Worm (Caenorhabditis elegans) whole organism, late embryonic: Measurements from ENCODE around the gene msi-1.

Experiments used
- C08G9.2 ChIP-seq: sonication (generic microtip); optimal IDR thresholded peaks from 2 replicates; lab custom pipeline; 2016; ENCODE audit warnings: mild to moderate bottlenecking, missing genetic modification characterization, moderate library complexity, missing compliant biosample characterization
- K09A11.1 ChIP-seq: sonication (generic microtip); optimal IDR thresholded peaks from 2 replicates; lab custom pipeline; 2017; ENCODE audit warnings: antibody characterized with exemption, mild to moderate bottlenecking, missing genetic modification characterization, missing compliant biosample characterization; ENCODE audit not compliant: insufficient read depth
- Y22D7AL.16 ChIP-seq: sonication (generic microtip); optimal IDR thresholded peaks from 2 replicates; lab custom pipeline; 2016; ENCODE audit warnings: missing genetic modification characterization, missing compliant biosample characterization
- ahr-1 ChIP-seq: sonication (generic microtip); optimal IDR thresholded peaks from 2 replicates; lab custom pipeline; 2016; ENCODE audit warnings: missing genetic modification characterization, missing compliant biosample characterization
- ama-1 ChIP-seq: fragments of 150-350 bp; optimal IDR thresholded peaks from 2 replicates; lab custom pipeline; 2014
- ceh-18 ChIP-seq: sonication (generic microtip); optimal IDR thresholded peaks from 2 replicates; lab custom pipeline; 2016; ENCODE audit warnings: missing genetic modification characterization, missing compliant biosample characterization
- ceh-19 ChIP-seq: fragments of 200-800 bp; sonication (Bioruptor generic); optimal IDR thresholded peaks from 2 replicates; lab custom pipeline; 2018; ENCODE audit warnings: mild to moderate bottlenecking, missing genetic modification characterization, missing compliant biosample characterization
- ceh-2 ChIP-seq: sonication (generic microtip); optimal IDR thresholded peaks from 2 replicates; lab custom pipeline; 2016; ENCODE audit warnings: missing genotype, missing genetic modification characterization, missing compliant biosample characterization
- ceh-22 ChIP-seq: sonication (generic microtip); optimal IDR thresholded peaks from 2 replicates; lab custom pipeline; 2017; ENCODE audit warnings: missing biosample characterization, missing genetic modification characterization
- ceh-30 ChIP-seq: fragments of 150-350 bp; optimal IDR thresholded peaks from 2 replicates; lab custom pipeline; 2014; ENCODE audit warnings: missing biosample characterization, missing genetic modification characterization
- ceh-31 ChIP-seq: sonication (generic microtip); optimal IDR thresholded peaks from 2 replicates; lab custom pipeline; 2016; ENCODE audit warnings: missing genetic modification characterization, missing compliant biosample characterization
- ceh-48 ChIP-seq: sonication (generic microtip); optimal IDR thresholded peaks from 2 replicates; lab custom pipeline; 2016; ENCODE audit warnings: missing genetic modification characterization, inconsistent platforms, missing compliant biosample characterization
- ceh-6 ChIP-seq: fragments of 200-800 bp; sonication (Bioruptor generic); optimal IDR thresholded peaks from 2 replicates; lab custom pipeline; 2018; ENCODE audit warnings: mild to moderate bottlenecking, missing genetic modification characterization, missing compliant biosample characterization
- ceh-9 ChIP-seq: sonication (generic microtip); optimal IDR thresholded peaks from 2 replicates; lab custom pipeline; 2016; ENCODE audit warnings: mild to moderate bottlenecking, missing genetic modification characterization, inconsistent platforms, missing compliant biosample characterization
- dmd-4 ChIP-seq: sonication (generic microtip); optimal IDR thresholded peaks from 2 replicates; lab custom pipeline; 2016; ENCODE audit warnings: borderline replicate concordance, missing genetic modification characterization, missing compliant biosample characterization
- dve-1 ChIP-seq: sonication (generic microtip); optimal IDR thresholded peaks from 2 replicates; lab custom pipeline; 2017; ENCODE audit warnings: antibody characterized with exemption, mild to moderate bottlenecking, missing genetic modification characterization, missing compliant biosample characterization
- elt-2 ChIP-seq: sonication (generic microtip); optimal IDR thresholded peaks from 2 replicates; lab custom pipeline; 2016; ENCODE audit warnings: missing genetic modification reagents, missing genetic modification characterization, missing compliant biosample characterization
- fax-1 ChIP-seq: sonication (generic microtip); optimal IDR thresholded peaks from 2 replicates; lab custom pipeline; 2016; ENCODE audit warnings: missing genotype, missing genetic modification characterization, missing compliant biosample characterization
- fkh-6 ChIP-seq: sonication (generic microtip); optimal IDR thresholded peaks from 2 replicates; lab custom pipeline; 2016; ENCODE audit warnings: missing genetic modification characterization, missing compliant biosample characterization
- gmeb-2 ChIP-seq: sonication (generic microtip); optimal IDR thresholded peaks from 2 replicates; lab custom pipeline; 2016; ENCODE audit warnings: missing genetic modification characterization, inconsistent platforms, missing compliant biosample characterization
- hlh-13 ChIP-seq: fragments of 200-800 bp; sonication (Bioruptor generic); optimal IDR thresholded peaks from 2 replicates; lab custom pipeline; 2018; ENCODE audit warnings: mild to moderate bottlenecking, missing genetic modification characterization, missing compliant biosample characterization
- hlh-30 ChIP-seq: sonication (generic microtip); optimal IDR thresholded peaks from 2 replicates; lab custom pipeline; 2017; ENCODE audit warnings: antibody characterized with exemption, missing genetic modification characterization, missing compliant biosample characterization; ENCODE audit not compliant: insufficient read depth
- hlh-6 ChIP-seq: sonication (generic microtip); optimal IDR thresholded peaks from 2 replicates; lab custom pipeline; 2016; ENCODE audit warnings: missing genotype, missing genetic modification characterization, missing compliant biosample characterization
- hlh-8 ChIP-seq: sonication (generic microtip); optimal IDR thresholded peaks from 2 replicates; lab custom pipeline; 2016; ENCODE audit warnings: missing genotype, missing genetic modification characterization, missing compliant biosample characterization
- mec-3 ChIP-seq: sonication (generic microtip); optimal IDR thresholded peaks from 2 replicates; lab custom pipeline; 2016; ENCODE audit warnings: borderline replicate concordance, missing genetic modification characterization, missing compliant biosample characterization
- nfya-1 ChIP-seq: sonication (generic microtip); optimal IDR thresholded peaks from 2 replicates; lab custom pipeline; 2017; ENCODE audit warnings: missing genetic modification characterization, mild to moderate bottlenecking, missing compliant biosample characterization, antibody characterized with exemption, moderate library complexity
- pax-1 ChIP-seq: fragments of 150-350 bp; optimal IDR thresholded peaks from 2 replicates; lab custom pipeline; 2014; ENCODE audit warnings: missing biosample characterization, missing genetic modification characterization
- pha-4 ChIP-seq: fragments of 150-350 bp; optimal IDR thresholded peaks from 2 replicates; lab custom pipeline; 2018; ENCODE audit warnings: missing biosample characterization, missing genetic modification reagents, missing genetic modification characterization
- pqm-1 ChIP-seq: sonication (generic microtip); optimal IDR thresholded peaks from 2 replicates; lab custom pipeline; 2016; ENCODE audit warnings: missing genetic modification characterization, missing compliant biosample characterization
- pros-1 ChIP-seq: fragments of 150-350 bp; optimal IDR thresholded peaks from 2 replicates; lab custom pipeline; 2014; ENCODE audit warnings: missing biosample characterization, missing genetic modification reagents, missing genetic modification characterization
- ref-2 ChIP-seq: sonication (generic microtip); optimal IDR thresholded peaks from 2 replicates; lab custom pipeline; 2016; ENCODE audit warnings: missing genetic modification characterization, missing compliant biosample characterization
- rnt-1 ChIP-seq: sonication (generic microtip); optimal IDR thresholded peaks from 2 replicates; lab custom pipeline; 2016; ENCODE audit warnings: missing genetic modification characterization, missing compliant biosample characterization
- tbx-2 ChIP-seq: sonication (generic microtip); optimal IDR thresholded peaks from 2 replicates; lab custom pipeline; 2016; ENCODE audit warnings: missing genetic modification characterization, missing compliant biosample characterization
- tbx-7 ChIP-seq: sonication (generic microtip); optimal IDR thresholded peaks from 2 replicates; lab custom pipeline; 2016; ENCODE audit warnings: missing genotype, missing genetic modification characterization, missing compliant biosample characterization
- unc-3 ChIP-seq, 2 experiments: fragments of 200-800 bp in 1 of 2; sonication (Bioruptor generic) in 1 of 2; sonication (generic microtip) in 1 of 2; conservative IDR thresholded peaks in 1 of 2; optimal IDR thresholded peaks in 1 of 2; 2 replicates each; pipeline versions ENCODE4 v1.3.6 to Lab custom; 2016 to 2022; ENCODE audit warnings: missing compliant biosample characterization in 2 of 2, missing genetic modification characterization in 2 of 2, missing genetic modification reagents in 1 of 2
- unc-55 ChIP-seq: sonication (generic microtip); optimal IDR thresholded peaks from 2 replicates; lab custom pipeline; 2017; ENCODE audit warnings: missing biosample characterization, missing genetic modification reagents, missing genetic modification characterization
- unc-86 ChIP-seq: sonication (generic microtip); optimal IDR thresholded peaks from 2 replicates; lab custom pipeline; 2016; ENCODE audit warnings: missing genetic modification characterization, missing compliant biosample characterization

Gene msi-1

DNA sequence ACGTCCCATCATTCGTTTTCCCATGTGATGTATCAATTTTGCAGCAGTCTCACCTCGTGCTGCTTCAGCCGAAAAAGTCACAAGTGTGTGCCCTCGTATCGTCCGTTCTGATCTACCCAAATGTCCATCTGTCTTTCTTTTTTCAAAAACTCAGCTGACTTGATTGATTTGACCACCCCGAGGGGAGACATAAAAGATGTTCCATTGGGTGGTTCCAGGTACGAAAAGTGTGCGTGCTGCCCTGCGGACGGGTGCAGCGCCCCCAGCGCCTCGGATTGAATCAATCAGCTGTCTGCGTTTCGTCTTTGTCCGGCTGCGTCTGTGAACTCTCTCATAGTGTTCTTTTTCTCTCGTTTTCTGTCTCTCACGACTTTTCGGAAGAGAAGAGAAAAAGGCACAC, 23.0 kb downstream of the msi-1 start:
- TF ChIP-seq ceh-31 (peak; percentile 40), ceh-9 (tag; lab: Kevin White, UChicago) (no peak), tbx-7 (tag; lab: Kevin White, UChicago) (no peak), rnt-1 (tag; lab: Kevin White, UChicago) (peak; percentile 24), Y22D7AL.16 (no peak), tbx-2 (tag; lab: Kevin White, UChicago) (peak; percentile 7), ceh-22 (tag; lab: Kevin White, UChicago) (no peak), ceh-18 (tag; lab: Kevin White, UChicago) (peak; percentile 30), nfya-1 (peak; percentile 54), hlh-30 (tag; lab: Kevin White, UChicago) (peak; percentile 33), unc-55 (GFP tag; lab: Kevin White, UChicago) (peak; percentile 59)

DNA sequence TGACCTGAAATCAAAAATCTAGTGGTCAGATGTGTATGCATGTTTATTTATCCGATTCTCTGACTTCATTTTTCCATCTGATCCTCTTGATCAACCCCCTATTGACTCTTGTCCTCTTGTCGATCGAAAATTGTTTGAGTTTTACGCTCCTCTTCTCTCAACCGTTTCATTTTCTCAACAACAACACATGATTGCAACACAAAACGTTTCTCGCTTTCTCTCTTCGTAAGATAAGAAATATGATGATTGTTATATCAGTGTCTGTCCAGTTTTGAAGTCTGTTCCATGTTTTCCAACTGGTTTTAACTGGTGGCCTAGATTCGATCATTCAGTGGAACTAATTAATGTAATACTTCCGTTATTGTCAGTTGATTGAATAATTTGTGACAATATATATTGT, 24.1 kb downstream of the msi-1 start:
- TF ChIP-seq ceh-9 (tag; lab: Kevin White, UChicago), result no peak
- no peak for TF ChIP-seq dmd-4 (tag; lab: Kevin White, UChicago)
- TF ChIP-seq fax-1 (tag; lab: Kevin White, UChicago), result no peak
- peak; percentile 3 for TF ChIP-seq elt-2
- no peak for TF ChIP-seq Y22D7AL.16

DNA sequence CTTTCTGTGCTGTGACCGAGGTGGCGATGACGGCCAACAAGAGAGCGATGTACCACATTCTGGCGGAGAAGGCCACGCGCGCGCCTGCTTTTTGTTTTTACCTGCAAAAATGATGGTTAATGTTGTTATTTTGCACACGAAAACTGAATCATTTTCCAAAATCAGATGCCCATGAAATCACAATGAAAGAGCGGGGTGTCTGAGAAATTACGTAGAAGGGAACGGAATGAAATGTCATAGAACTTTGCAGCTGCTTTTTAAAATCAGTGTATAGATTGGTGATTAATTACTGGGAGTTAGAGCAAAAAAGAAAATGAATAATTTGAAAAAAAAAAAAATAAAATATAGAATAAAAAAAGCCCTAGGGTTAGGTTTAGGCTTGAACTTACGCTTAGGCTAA, 40.4 kb downstream of the msi-1 start, which contains the start of gene npl-10:
Gene npl-10, minus strand, starts transcription at position 101 of the 400 bp plus-strand sequence.
- TF ChIP-seq pha-4 (tag; lab: Kevin White, UChicago) (no peak), fax-1 (tag; lab: Kevin White, UChicago) (no peak), ceh-30 (tag; lab: Kevin White, UChicago) (no peak), dve-1 (tag; lab: Kevin White, UChicago) (no peak)

DNA sequence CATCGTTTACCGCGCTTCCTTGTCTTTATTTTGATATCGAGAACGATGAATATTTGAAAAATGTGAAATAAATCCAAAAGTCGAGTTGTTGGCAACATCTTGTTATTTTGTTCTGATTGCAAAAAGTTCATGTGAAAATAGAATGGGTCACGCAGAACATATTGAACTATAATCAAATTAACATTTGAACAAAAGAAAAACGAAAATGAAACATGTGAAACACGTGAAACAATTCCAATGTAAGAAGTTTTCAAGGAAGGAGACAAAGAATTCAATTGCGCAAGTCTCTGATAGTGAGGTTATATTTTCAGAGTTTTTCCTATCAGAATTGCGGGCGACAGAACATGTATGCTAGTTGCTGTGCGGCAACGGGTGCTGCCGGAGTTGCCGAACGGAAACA, 44.8 kb downstream of the msi-1 start, which contains the start of gene F37A8.2:
Gene F37A8.2, minus strand, starts transcription at position 101 of the 400 bp plus-strand sequence.
- no peak for TF ChIP-seq C08G9.2 (tag; lab: Kevin White, UChicago)
- no peak for TF ChIP-seq ref-2
- no peak for TF ChIP-seq ama-1 (lab: Kevin White, UChicago)
- no peak for TF ChIP-seq unc-55 (GFP tag; lab: Kevin White, UChicago)
- no peak for TF ChIP-seq K09A11.1 (tag; lab: Kevin White, UChicago)
- TF ChIP-seq unc-3 (GFP tag; conservative IDR thresholded peaks at IDR 0.05; lab: Robert Waterston, UW), result no peak
- TF ChIP-seq unc-3 (tag; optimal IDR thresholded peaks at IDR 0.05; lab: Kevin White, UChicago), result no peak
- TF ChIP-seq hlh-6 (tag; lab: Kevin White, UChicago), result no peak
- no peak for TF ChIP-seq nfya-1
- no peak for TF ChIP-seq ceh-19 (GFP tag; lab: Kevin White, UChicago)
- no peak for TF ChIP-seq hlh-13 (GFP tag; lab: Kevin White, UChicago)
- no peak for TF ChIP-seq ceh-2
- TF ChIP-seq fkh-6 (tag; lab: Kevin White, UChicago), result no peak
- no peak for TF ChIP-seq pqm-1 (tag; lab: Kevin White, UChicago)
- no peak for TF ChIP-seq elt-2
- TF ChIP-seq pros-1 (tag; lab: Kevin White, UChicago), result no peak
- TF ChIP-seq ceh-48 (tag; lab: Kevin White, UChicago), result no peak
- no peak for TF ChIP-seq tbx-2 (tag; lab: Kevin White, UChicago)
- no peak for TF ChIP-seq mec-3
- TF ChIP-seq ceh-9 (tag; lab: Kevin White, UChicago), result no peak

DNA sequence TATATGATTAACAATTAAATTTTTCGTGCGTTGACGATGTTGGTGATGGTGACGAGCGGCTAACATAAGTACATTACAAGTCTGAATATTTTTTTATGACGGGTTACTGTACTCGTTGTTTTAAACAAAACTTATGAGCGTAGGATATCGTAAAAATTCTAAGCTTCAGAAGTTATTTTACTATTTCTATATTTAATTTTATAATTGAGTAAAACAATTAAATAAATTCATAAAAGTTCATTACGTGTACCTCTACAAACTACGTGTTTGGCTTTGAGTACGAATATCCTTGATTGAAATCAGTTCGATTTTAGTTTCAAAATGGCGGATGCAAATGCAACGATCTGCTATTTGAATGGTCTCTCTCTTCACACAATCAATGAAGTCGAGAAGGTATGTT, 48.1 kb downstream of the msi-1 start, which contains the start of gene F37A8.1:
Gene F37A8.1, plus strand, starts transcription at position 301 of the 400 bp plus-strand sequence.
- TF ChIP-seq ahr-1 (tag; lab: Kevin White, UChicago), result no peak
- no peak for TF ChIP-seq pax-1 (tag; lab: Kevin White, UChicago)
- TF ChIP-seq hlh-8, result no peak
- TF ChIP-seq unc-86 (tag; lab: Kevin White, UChicago), result no peak
- TF ChIP-seq C08G9.2 (tag; lab: Kevin White, UChicago), result no peak
- TF ChIP-seq unc-3 (GFP tag; conservative IDR thresholded peaks at IDR 0.05; lab: Robert Waterston, UW), result no peak
- TF ChIP-seq unc-3 (tag; optimal IDR thresholded peaks at IDR 0.05; lab: Kevin White, UChicago), result no peak
- no peak for TF ChIP-seq gmeb-2 (tag; lab: Kevin White, UChicago)
- no peak for TF ChIP-seq ceh-6 (GFP tag; lab: Kevin White, UChicago)
